Fruit fly (Drosophila melanogaster) whole organism, embryonic: ENCODE results near the gene CG31288.

Experiments
- Adf1 ChIP-seq: fragments of 200-800 bp; sonication (Bioruptor generic); IDR thresholded peaks from 2 replicates; pipeline ENCODE4 v1.3.6; 2022; ENCODE audit warnings: missing biosample characterization, missing genetic modification characterization
- B-H1 ChIP-seq: fragments of 200-800 bp; sonication (Bioruptor generic); IDR thresholded peaks from 3 replicates; pipeline ENCODE4 v1.3.6; 2022; ENCODE audit warnings: missing biosample characterization, missing genetic modification characterization
- B-H2 ChIP-seq: fragments of 200-800 bp; sonication (Bioruptor generic); optimal IDR thresholded peaks from 2 replicates; lab custom pipeline; 2018; ENCODE audit warnings: missing biosample characterization, mild to moderate bottlenecking, missing genetic modification characterization
- CG12219 ChIP-seq: fragments of 200-800 bp; sonication (Bioruptor generic); optimal IDR thresholded peaks from 3 replicates; lab custom pipeline; 2018; ENCODE audit warnings: missing biosample characterization, mild to moderate bottlenecking, missing genetic modification characterization
- CG12769 ChIP-seq: fragments of 200-800 bp; sonication (Bioruptor generic); optimal IDR thresholded peaks from 2 replicates; lab custom pipeline; 2019; ENCODE audit warnings: missing biosample characterization, mild to moderate bottlenecking, missing genetic modification characterization, moderate library complexity
- CG12942 ChIP-seq: fragments of 200-800 bp; sonication (Bioruptor generic); optimal IDR thresholded peaks from 3 replicates; lab custom pipeline; 2016; ENCODE audit warnings: missing biosample characterization, missing genetic modification characterization
- CG14441 ChIP-seq: fragments of 200-800 bp; sonication (Bioruptor generic); IDR thresholded peaks from 2 replicates; pipeline ENCODE4 v1.3.6; 2022; ENCODE audit warnings: missing biosample characterization, missing genetic modification characterization
- CG14667 ChIP-seq: fragments of 200-800 bp; sonication (Bioruptor generic); IDR thresholded peaks from 2 replicates; pipeline ENCODE4 v1.3.6; 2022; ENCODE audit warnings: missing biosample characterization, missing genetic modification characterization
- CG15601 ChIP-seq: fragments of 200-800 bp; sonication (Bioruptor generic); optimal IDR thresholded peaks from 3 replicates; lab custom pipeline; 2019; ENCODE audit warnings: missing biosample characterization, mild to moderate bottlenecking, missing genetic modification characterization, moderate library complexity
- CG17361 ChIP-seq: fragments of 200-800 bp; sonication (Bioruptor generic); IDR thresholded peaks from 3 replicates; pipeline ENCODE4 v1.3.6; 2022; ENCODE audit warnings: missing biosample characterization, missing genetic modification characterization
- CG2129 ChIP-seq: fragments of 200-800 bp; sonication (Bioruptor generic); IDR thresholded peaks from 2 replicates; pipeline ENCODE4 v1.3.6; 2022; ENCODE audit warnings: missing biosample characterization, missing genetic modification characterization; ENCODE audit not compliant: partially characterized antibody
- CG31388 ChIP-seq: fragments of 200-800 bp; sonication (Bioruptor generic); optimal IDR thresholded peaks from 2 replicates; lab custom pipeline; 2016; ENCODE audit warnings: missing biosample characterization, missing genetic modification characterization
- CG33557 ChIP-seq: fragments of 200-800 bp; sonication (Bioruptor generic); optimal IDR thresholded peaks from 2 replicates; lab custom pipeline; 2019; ENCODE audit warnings: missing biosample characterization, mild to moderate bottlenecking, missing genetic modification characterization, moderate library complexity
- CG34422 ChIP-seq: fragments of 200-800 bp; sonication (Bioruptor generic); IDR thresholded peaks from 3 replicates; pipeline ENCODE4 v1.3.6; 2022; ENCODE audit warnings: missing biosample characterization, missing genetic modification characterization
- CG4328 ChIP-seq: fragments of 200-800 bp; sonication (Bioruptor generic); optimal IDR thresholded peaks from 3 replicates; lab custom pipeline; 2017; ENCODE audit warnings: missing biosample characterization, missing genetic modification reagents, missing genetic modification characterization
- CG43689 ChIP-seq: fragments of 200-800 bp; sonication (Bioruptor generic); IDR thresholded peaks from 2 replicates; pipeline ENCODE4 v1.3.6; 2022; ENCODE audit warnings: missing biosample characterization, missing genetic modification characterization
- CG6254 ChIP-seq: fragments of 200-800 bp; sonication (Bioruptor generic); optimal IDR thresholded peaks from 3 replicates; lab custom pipeline; 2017; ENCODE audit warnings: mild to moderate bottlenecking, missing biosample characterization, missing genetic modification reagents, missing genetic modification characterization
- CG6854 ChIP-seq: fragments of 200-800 bp; sonication (Bioruptor generic); optimal IDR thresholded peaks from 3 replicates; lab custom pipeline; 2017; ENCODE audit warnings: missing biosample characterization, mild to moderate bottlenecking, missing genetic modification characterization
- CG8478 ChIP-seq: fragments of >200 bp; optimal IDR thresholded peaks from 2 replicates; lab custom pipeline; 2018
- CTCF ChIP-seq: fragments of 200-800 bp; sonication (Bioruptor generic); optimal IDR thresholded peaks from 2 replicates; lab custom pipeline; 2017; ENCODE audit warnings: missing biosample characterization, mild to moderate bottlenecking, missing genetic modification characterization, moderate library complexity
- CrebB ChIP-seq: fragments of 200-800 bp; sonication (Bioruptor generic); optimal IDR thresholded peaks from 3 replicates; lab custom pipeline; 2018; ENCODE audit warnings: missing biosample characterization, mild to moderate bottlenecking, missing genetic modification characterization
- Doc3 ChIP-seq: fragments of 200-800 bp; sonication (Bioruptor generic); IDR thresholded peaks from 3 replicates; pipeline ENCODE4 v1.3.6; 2022; ENCODE audit warnings: missing biosample characterization, missing genetic modification characterization; ENCODE audit not compliant: partially characterized antibody
- Fer1 ChIP-seq: fragments of 200-800 bp; sonication (Bioruptor generic); optimal IDR thresholded peaks from 2 replicates; lab custom pipeline; 2017; ENCODE audit warnings: missing biosample characterization, mild to moderate bottlenecking, missing genetic modification characterization
- Hsf ChIP-seq: fragments of 200-800 bp; sonication (Bioruptor generic); optimal IDR thresholded peaks from 3 replicates; lab custom pipeline; 2016; ENCODE audit warnings: missing biosample characterization, missing genetic modification characterization
- Kr ChIP-seq: fragments of 200-800 bp; sonication (Bioruptor generic); optimal IDR thresholded peaks from 2 replicates; lab custom pipeline; 2017; ENCODE audit warnings: missing biosample characterization, mild to moderate bottlenecking, missing genetic modification characterization
- Lhr ChIP-seq: fragments of 200-800 bp; sonication (Bioruptor generic); optimal IDR thresholded peaks from 3 replicates; lab custom pipeline; 2017; ENCODE audit warnings: mild to moderate bottlenecking, missing biosample characterization, missing genetic modification reagents, missing genetic modification characterization
- Max ChIP-seq: fragments of 200-800 bp; sonication (Bioruptor generic); optimal IDR thresholded peaks from 2 replicates; lab custom pipeline; 2016; ENCODE audit warnings: missing biosample characterization, mild to moderate bottlenecking, missing genetic modification characterization
- Myb ChIP-seq: fragments of 200-800 bp; sonication (Bioruptor generic); optimal IDR thresholded peaks from 2 replicates; lab custom pipeline; 2016; ENCODE audit warnings: missing biosample characterization, missing genetic modification characterization
- NFAT ChIP-seq: fragments of 200-800 bp; sonication (Bioruptor generic); IDR thresholded peaks from 2 replicates; pipeline ENCODE4 v1.3.6; 2022; ENCODE audit warnings: missing biosample characterization, missing genetic modification characterization
- Poxn ChIP-seq: fragments of 200-800 bp; sonication (Bioruptor generic); IDR thresholded peaks from 2 replicates; pipeline ENCODE4 v1.3.6; 2022; ENCODE audit warnings: missing biosample characterization, missing genetic modification characterization
- Sin3A ChIP-seq: fragments of >200 bp; optimal IDR thresholded peaks from 2 replicates; lab custom pipeline; 2018
- abd-A ChIP-seq: fragments of 200-800 bp; sonication (Bioruptor generic); optimal IDR thresholded peaks from 3 replicates; lab custom pipeline; 2019; ENCODE audit warnings: missing biosample characterization, mild to moderate bottlenecking, missing genetic modification characterization, moderate library complexity
- ac ChIP-seq: fragments of 200-800 bp; sonication (Bioruptor generic); optimal IDR thresholded peaks from 3 replicates; lab custom pipeline; 2017; ENCODE audit warnings: missing biosample characterization, mild to moderate bottlenecking, missing genetic modification characterization
- ase ChIP-seq: fragments of 200-800 bp; sonication (Bioruptor generic); IDR thresholded peaks from 3 replicates; pipeline ENCODE4 v1.3.6; 2022; ENCODE audit warnings: missing biosample characterization, missing genetic modification characterization
- az2 ChIP-seq: fragments of 200-800 bp; sonication (Bioruptor generic); optimal IDR thresholded peaks from 3 replicates; lab custom pipeline; 2016; ENCODE audit warnings: missing biosample characterization, missing genetic modification characterization
- corto ChIP-seq: fragments of 200-800 bp; sonication (Bioruptor generic); optimal IDR thresholded peaks from 2 replicates; lab custom pipeline; 2016; ENCODE audit warnings: missing biosample characterization, mild to moderate bottlenecking, missing genetic modification characterization, moderate library complexity
- croc ChIP-seq: fragments of 200-800 bp; sonication (Bioruptor generic); conservative IDR thresholded peaks from 3 replicates; pipeline ENCODE4 v1.3.6; 2022; ENCODE audit warnings: missing biosample characterization, missing genetic modification characterization
- da ChIP-seq: fragments of 200-800 bp; sonication (Bioruptor generic); optimal IDR thresholded peaks from 2 replicates; lab custom pipeline; 2016; ENCODE audit warnings: missing biosample characterization, missing genetic modification characterization
- h ChIP-seq: fragments of >200 bp; optimal IDR thresholded peaks from 2 replicates; lab custom pipeline; 2017
- klu ChIP-seq: fragments of 200-800 bp; sonication (Bioruptor generic); IDR thresholded peaks from 2 replicates; pipeline ENCODE4 v1.3.6; 2022; ENCODE audit warnings: missing biosample characterization, missing genetic modification characterization
- nerfin-2 ChIP-seq: fragments of 200-800 bp; sonication (Bioruptor generic); IDR thresholded peaks from 2 replicates; pipeline ENCODE4 v1.3.6; 2022; ENCODE audit warnings: missing biosample characterization, missing genetic modification characterization; ENCODE audit not compliant: partially characterized antibody
- nom ChIP-seq: fragments of 200-800 bp; sonication (Bioruptor generic); optimal IDR thresholded peaks from 2 replicates; lab custom pipeline; 2017; ENCODE audit warnings: missing biosample characterization, missing genetic modification characterization, mild to moderate bottlenecking, moderate library complexity, missing genetic modification reagents
- phol ChIP-seq: fragments of 200-800 bp; sonication (Bioruptor generic); optimal IDR thresholded peaks from 3 replicates; lab custom pipeline; 2018; ENCODE audit warnings: missing biosample characterization, mild to moderate bottlenecking, missing genetic modification characterization, moderate library complexity
- pzg ChIP-seq: fragments of 200-800 bp; sonication (Bioruptor generic); optimal IDR thresholded peaks from 3 replicates; lab custom pipeline; 2018; ENCODE audit warnings: missing biosample characterization, mild to moderate bottlenecking, missing genetic modification characterization, moderate library complexity
- scrt ChIP-seq: fragments of 200-800 bp; sonication (Bioruptor generic); optimal IDR thresholded peaks from 2 replicates; lab custom pipeline; 2018; ENCODE audit warnings: missing biosample characterization, mild to moderate bottlenecking, missing genetic modification characterization, moderate library complexity
- sens ChIP-seq: fragments of 200-800 bp; sonication (Bioruptor generic); peaks from one replicate; lab custom pipeline; 2016; ENCODE audit warnings: missing biosample characterization, missing genetic modification characterization
- stwl ChIP-seq: fragments of 200-800 bp; sonication (Bioruptor generic); optimal IDR thresholded peaks from 3 replicates; lab custom pipeline; 2018; ENCODE audit warnings: missing biosample characterization, mild to moderate bottlenecking, missing genetic modification characterization, moderate library complexity
- tll ChIP-seq, 2 experiments: fragments of 200-800 bp in 1 of 2; fragments of >200 bp in 1 of 2; sonication (Bioruptor generic) in 1 of 2; optimal IDR thresholded peaks; 2 replicates each; lab custom pipeline; 2017 to 2019; ENCODE audit warnings: missing biosample characterization in 2 of 2, missing genetic modification characterization in 2 of 2, mild to moderate bottlenecking in 1 of 2, moderate library complexity in 1 of 2
- vfl ChIP-seq: fragments of 200-800 bp; sonication (Bioruptor generic); optimal IDR thresholded peaks from 2 replicates; lab custom pipeline; 2016; ENCODE audit warnings: missing biosample characterization, missing genetic modification characterization
- vnd ChIP-seq: fragments of 200-800 bp; sonication (Bioruptor generic); IDR thresholded peaks from 3 replicates; pipeline ENCODE4 v1.3.6; 2022; ENCODE audit warnings: missing biosample characterization, missing genetic modification characterization; ENCODE audit not compliant: partially characterized antibody
- wor ChIP-seq: fragments of 200-800 bp; sonication (Bioruptor generic); IDR thresholded peaks from 2 replicates; pipeline ENCODE4 v1.3.6; 2022; ENCODE audit warnings: missing biosample characterization, missing genetic modification characterization

CG31288 gene

DNA sequence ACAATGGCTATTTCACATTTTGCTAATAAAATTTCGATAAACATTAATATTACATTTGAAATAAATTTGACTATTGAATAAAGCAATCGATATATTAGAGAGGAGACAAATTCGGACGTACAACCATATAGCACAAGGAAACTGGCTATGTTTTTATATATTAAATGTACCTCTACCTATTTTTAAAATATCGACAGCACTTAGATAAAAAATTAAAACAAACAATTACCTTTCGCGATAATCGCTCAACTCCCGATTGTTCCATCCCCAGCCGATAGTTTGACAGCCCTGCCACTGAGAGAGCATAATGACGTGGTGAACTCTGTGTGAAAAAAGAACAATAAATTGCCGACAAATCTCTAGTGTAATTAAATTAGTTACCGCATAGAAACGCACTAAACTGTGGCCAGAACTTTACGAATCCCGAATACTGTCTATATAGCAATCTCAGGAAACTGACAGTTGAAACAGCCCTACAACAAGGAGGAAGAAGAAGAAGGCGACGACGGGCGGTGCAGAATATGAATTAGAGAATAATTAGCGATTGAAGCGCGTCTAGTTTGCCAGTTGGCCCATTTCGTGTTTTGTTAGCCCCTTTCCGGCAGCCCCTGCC is 40.6 kb downstream of the CG31288 start, which contains the start of gene CG11857 (continued):
- TF ChIP-seq CG31388 (GFP tag; lab: Kevin White, UChicago) (peak; percentile 97), da (GFP tag; lab: Kevin White, UChicago) (peak; percentile 95), h (lab: Kevin White, UChicago) (no peak), vnd (GFP tag; lab: Robert Waterston, UW) (peak; percentile 100), vfl (peak; percentile 99), wor (GFP tag; lab: Robert Waterston, UW) (peak; percentile 99), Fer1 (GFP tag; lab: Kevin White, UChicago) (peak; percentile 94), CG33557 (GFP tag; lab: Kevin White, UChicago) (peak; percentile 96), Max (GFP tag; lab: Kevin White, UChicago) (peak; percentile 98), CG43689 (peak; percentile 93), sens (GFP tag; lab: Kevin White, UChicago) (peak; percentile 100), stwl (peak; percentile 91), Poxn (GFP tag; lab: Robert Waterston, UW) (peak; percentile 97), B-H1 (GFP tag; lab: Robert Waterston, UW) (peak; percentile 98), pzg (GFP tag; lab: Kevin White, UChicago) (peak; percentile 89), Sin3A (lab: Kevin White, UChicago) (peak; percentile 47), NFAT (peak; percentile 99), CG12942 (GFP tag; lab: Kevin White, UChicago) (peak; percentile 98), Kr (GFP tag; lab: Kevin White, UChicago) (peak; percentile 21), tll (GFP tag; optimal IDR thresholded peaks at IDR 0.05; lab: Kevin White, UChicago) (peak; percentile 45 to 68), CG14441 (GFP tag; lab: Robert Waterston, UW) (peak; percentile 99), ase (peak; percentile 99), Lhr (peak; percentile 92), CG14667 (GFP tag; lab: Robert Waterston, UW) (peak; percentile 99), az2 (peak; percentile 99), Myb (GFP tag; lab: Kevin White, UChicago) (peak; percentile 89), CG12219 (GFP tag; lab: Kevin White, UChicago) (peak; percentile 92), Doc3 (GFP tag; lab: Robert Waterston, UW) (peak; percentile 100), phol (peak; percentile 98), CG4328 (GFP tag; lab: Kevin White, UChicago) (peak; percentile 91), CG12769 (tag; lab: Kevin White, UChicago) (peak; percentile 98), CG8478 (lab: Kevin White, UChicago) (no peak), nerfin-2 (peak; percentile 99), CrebB (tag; lab: Kevin White, UChicago) (peak; percentile 96), Hsf (GFP tag; lab: Kevin White, UChicago) (peak; percentile 99), croc (GFP tag; lab: Robert Waterston, UW) (peak; percentile 98), CG6854 (GFP tag; lab: Kevin White, UChicago) (peak; percentile 88), abd-A (tag; lab: Kevin White, UChicago) (no peak), CG6254 (GFP tag; lab: Kevin White, UChicago) (peak; percentile 74), scrt (GFP tag; lab: Kevin White, UChicago) (peak; percentile 87), corto (peak; percentile 95), ac (peak; percentile 89), CG34422 (GFP tag; lab: Robert Waterston, UW) (peak; percentile 100), Adf1 (GFP tag; lab: Robert Waterston, UW) (peak; percentile 89), CG2129 (GFP tag; lab: Robert Waterston, UW) (peak; percentile 100), CG15601 (tag; lab: Kevin White, UChicago) (peak; percentile 96), B-H2 (GFP tag; lab: Kevin White, UChicago) (peak; percentile 98), nom (peak; percentile 80), klu (GFP tag; lab: Robert Waterston, UW) (peak; percentile 99), CG17361 (GFP tag; lab: Robert Waterston, UW) (peak; percentile 99), CTCF (peak; percentile 59)
